Worm (Caenorhabditis elegans) whole organism, young adult: ENCODE measurements around the gene hsp-17.

ENCODE experiments used
- B0019.2 ChIP-seq: fragments of 200-800 bp; sonication (Bioruptor generic); conservative IDR thresholded peaks from 2 replicates; pipeline ENCODE4 v1.3.6; 2022; ENCODE audit warnings: missing genetic modification reagents, missing genetic modification characterization, missing compliant biosample characterization
- B0261.1 ChIP-seq: sonication (generic microtip); optimal IDR thresholded peaks from 2 replicates; lab custom pipeline; 2016; ENCODE audit warnings: mild to moderate bottlenecking, missing genetic modification characterization, moderate library complexity, missing compliant biosample characterization
- C17E4.6 ChIP-seq: fragments of 200-800 bp; sonication (Bioruptor generic); IDR thresholded peaks from 2 replicates; pipeline ENCODE4 v1.3.6; 2022; ENCODE audit warnings: missing genetic modification reagents, missing genetic modification characterization, missing compliant biosample characterization
- D2030.7 ChIP-seq: fragments of 200-800 bp; sonication (Bioruptor generic); IDR thresholded peaks from 2 replicates; pipeline ENCODE4 v1.3.6; 2022; ENCODE audit warnings: missing genetic modification reagents, missing genetic modification characterization, missing compliant biosample characterization
- F10E7.11 ChIP-seq: sonication (generic microtip); optimal IDR thresholded peaks from 2 replicates; lab custom pipeline; 2017; ENCODE audit warnings: mild to moderate bottlenecking, missing genetic modification characterization, moderate library complexity, missing compliant biosample characterization
- F33H1.4 ChIP-seq: fragments of 200-800 bp; sonication (Bioruptor generic); IDR thresholded peaks from 2 replicates; pipeline ENCODE4 v1.3.6; 2022; ENCODE audit warnings: missing genetic modification reagents, missing genetic modification characterization, missing compliant biosample characterization
- F39B2.1 ChIP-seq: fragments of 200-800 bp; sonication (Bioruptor generic); IDR thresholded peaks from 2 replicates; pipeline ENCODE4 v1.3.6; 2022; ENCODE audit warnings: missing genetic modification reagents, missing genetic modification characterization, missing compliant biosample characterization
- F49E8.2 ChIP-seq: sonication (generic microtip); optimal IDR thresholded peaks from 3 replicates; lab custom pipeline; 2017; ENCODE audit warnings: missing genetic modification characterization, mild to moderate bottlenecking, missing compliant biosample characterization, antibody characterized with exemption, moderate library complexity; ENCODE audit not compliant: insufficient read depth
- K11D2.4 ChIP-seq: fragments of 200-800 bp; sonication (Bioruptor generic); IDR thresholded peaks from 2 replicates; pipeline ENCODE4 v1.3.6; 2022; ENCODE audit warnings: missing genetic modification reagents, missing genetic modification characterization, missing compliant biosample characterization
- K12H6.12 ChIP-seq: fragments of 200-800 bp; sonication (Bioruptor generic); optimal IDR thresholded peaks from 2 replicates; lab custom pipeline; 2018; ENCODE audit warnings: mild to moderate bottlenecking, missing genetic modification characterization, missing compliant biosample characterization
- Y53F4B.3 ChIP-seq: fragments of 200-800 bp; sonication (Bioruptor generic); IDR thresholded peaks from 2 replicates; pipeline ENCODE4 v1.3.6; 2022; ENCODE audit warnings: missing genetic modification reagents, missing genetic modification characterization, missing compliant biosample characterization
- Y53G8AR.9 ChIP-seq: fragments of 200-800 bp; sonication (Bioruptor generic); conservative IDR thresholded peaks from 2 replicates; pipeline ENCODE4 v1.3.6; 2022; ENCODE audit warnings: missing genetic modification reagents, missing genetic modification characterization, missing compliant biosample characterization
- Y56A3A.18 ChIP-seq: fragments of 200-800 bp; sonication (Bioruptor generic); IDR thresholded peaks from 2 replicates; pipeline ENCODE4 v1.3.6; 2022; ENCODE audit warnings: missing genetic modification reagents, missing genetic modification characterization, missing compliant biosample characterization
- Y79H2A.3 ChIP-seq: fragments of 200-800 bp; sonication (Bioruptor generic); conservative IDR thresholded peaks from 2 replicates; pipeline ENCODE4 v1.3.6; 2022; ENCODE audit warnings: missing genetic modification reagents, missing genetic modification characterization, missing compliant biosample characterization
- ama-1 ChIP-seq, 3 experiments: fragments of 150-350 bp in 1 of 3; sonication (generic microtip) in 2 of 3; optimal IDR thresholded peaks; 2 replicates each; lab custom pipeline; 2014 to 2018; ENCODE audit warnings: missing biosample characterization in 2 of 3, missing genetic modification characterization in 2 of 3, missing genetic modification reagents in 2 of 3
- atf-7 ChIP-seq: sonication (generic microtip); optimal IDR thresholded peaks from 2 replicates; lab custom pipeline; 2017; ENCODE audit warnings: mild to moderate bottlenecking, missing genetic modification characterization, missing compliant biosample characterization
- cebp-2 ChIP-seq: fragments of 200-800 bp; sonication (Bioruptor generic); IDR thresholded peaks from 2 replicates; pipeline ENCODE4 v1.3.6; 2022; ENCODE audit warnings: missing genetic modification characterization, missing compliant biosample characterization
- ceh-100 ChIP-seq: fragments of 200-800 bp; sonication (Bioruptor generic); IDR thresholded peaks from 2 replicates; pipeline ENCODE4 v1.3.6; 2022; ENCODE audit warnings: missing genetic modification reagents, missing genetic modification characterization, missing compliant biosample characterization
- ceh-40 ChIP-seq: fragments of 200-800 bp; sonication (Bioruptor generic); IDR thresholded peaks from 2 replicates; pipeline ENCODE4 v1.3.6; 2022; ENCODE audit warnings: missing genetic modification characterization, missing compliant biosample characterization
- egl-18 ChIP-seq: fragments of 200-800 bp; sonication (Bioruptor generic); IDR thresholded peaks from 2 replicates; pipeline ENCODE4 v1.3.6; 2022; ENCODE audit warnings: missing genetic modification reagents, missing genetic modification characterization, missing compliant biosample characterization
- egrh-3 ChIP-seq: fragments of 200-800 bp; sonication (Bioruptor generic); IDR thresholded peaks from 2 replicates; pipeline ENCODE4 v1.3.6; 2022; ENCODE audit warnings: missing genetic modification reagents, missing genetic modification characterization, missing compliant biosample characterization
- ekl-4 ChIP-seq: fragments of 200-800 bp; sonication (Bioruptor generic); IDR thresholded peaks from 2 replicates; pipeline ENCODE4 v1.3.6; 2022; ENCODE audit warnings: missing genetic modification reagents, missing genetic modification characterization, missing compliant biosample characterization
- hlh-26 ChIP-seq: fragments of 200-800 bp; sonication (Bioruptor generic); conservative IDR thresholded peaks from 2 replicates; pipeline ENCODE4 v1.3.6; 2022; ENCODE audit warnings: missing genetic modification reagents, missing genetic modification characterization, missing compliant biosample characterization
- hrde-1 ChIP-seq: sonication (generic microtip); optimal IDR thresholded peaks from 2 replicates; lab custom pipeline; 2016; ENCODE audit warnings: missing genetic modification characterization, mild to moderate bottlenecking, missing compliant biosample characterization, moderate library complexity, missing genotype, missing genetic modification reagents, borderline replicate concordance
- hsf-1 ChIP-seq: fragments of 200-800 bp; sonication (Bioruptor generic); IDR thresholded peaks from 2 replicates; pipeline ENCODE4 v1.3.6; 2022; ENCODE audit warnings: missing genetic modification reagents, missing genetic modification characterization, missing compliant biosample characterization
- let-607 ChIP-seq, 2 experiments: fragments of 200-800 bp in 1 of 2; sonication (Bioruptor generic) in 1 of 2; sonication (generic microtip) in 1 of 2; optimal IDR thresholded peaks; 2 replicates each; lab custom pipeline; 2016 to 2018; ENCODE audit warnings: mild to moderate bottlenecking in 2 of 2, missing compliant biosample characterization in 2 of 2, missing genetic modification characterization in 2 of 2, moderate library complexity in 2 of 2, missing genotype in 1 of 2
- lir-1 ChIP-seq: fragments of 200-800 bp; sonication (Bioruptor generic); conservative IDR thresholded peaks from 2 replicates; pipeline ENCODE4 v1.3.6; 2022; ENCODE audit warnings: missing genetic modification reagents, missing genetic modification characterization, missing compliant biosample characterization
- madf-6 ChIP-seq: fragments of 200-800 bp; sonication (Bioruptor generic); IDR thresholded peaks from 2 replicates; pipeline ENCODE4 v1.3.6; 2022; ENCODE audit warnings: missing genetic modification reagents, missing genetic modification characterization, missing compliant biosample characterization
- madf-8 ChIP-seq: fragments of 200-800 bp; sonication (Bioruptor generic); conservative IDR thresholded peaks from 2 replicates; pipeline ENCODE4 v1.3.6; 2022; ENCODE audit warnings: missing genetic modification reagents, missing genetic modification characterization, missing compliant biosample characterization
- mel-28 ChIP-seq: sonication (generic microtip); optimal IDR thresholded peaks from 2 replicates; lab custom pipeline; 2016; ENCODE audit warnings: borderline replicate concordance, mild to moderate bottlenecking, missing genetic modification characterization, missing compliant biosample characterization
- nfya-2 ChIP-seq: fragments of 200-800 bp; sonication (Bioruptor generic); IDR thresholded peaks from 2 replicates; pipeline ENCODE4 v1.3.6; 2022; ENCODE audit warnings: missing genetic modification reagents, missing genetic modification characterization, missing compliant biosample characterization
- nfyb-1 ChIP-seq: fragments of 200-800 bp; sonication (Bioruptor generic); IDR thresholded peaks from 2 replicates; pipeline ENCODE4 v1.3.6; 2022; ENCODE audit warnings: missing genetic modification reagents, missing genetic modification characterization, missing compliant biosample characterization
- nhr-179 ChIP-seq: sonication (generic microtip); optimal IDR thresholded peaks from 2 replicates; lab custom pipeline; 2016; ENCODE audit warnings: mild to moderate bottlenecking, missing genetic modification characterization, missing compliant biosample characterization
- nhr-90 ChIP-seq: sonication (generic microtip); optimal IDR thresholded peaks from 2 replicates; lab custom pipeline; 2016; ENCODE audit warnings: missing genotype, mild to moderate bottlenecking, missing genetic modification characterization, missing compliant biosample characterization
- pbrm-1 ChIP-seq: fragments of 200-800 bp; sonication (Bioruptor generic); IDR thresholded peaks from 2 replicates; pipeline ENCODE4 v1.3.6; 2022; ENCODE audit warnings: missing genetic modification reagents, missing genetic modification characterization, missing compliant biosample characterization
- pha-4 ChIP-seq: fragments of 150-350 bp; sonication (generic microtip); optimal IDR thresholded peaks from 2 replicates; lab custom pipeline; 2014; ENCODE audit warnings: missing biosample characterization, missing genetic modification reagents, missing genetic modification characterization
- rec-8 ChIP-seq, 2 experiments: sonication (generic microtip); optimal IDR thresholded peaks; 2 replicates each; lab custom pipeline; 2016; ENCODE audit warnings: mild to moderate bottlenecking in 2 of 2, missing genetic modification characterization in 2 of 2, missing genetic modification reagents in 2 of 2, missing genotype in 2 of 2, missing biosample characterization in 1 of 2, missing compliant biosample characterization in 1 of 2, moderate library complexity in 1 of 2
- rpc-1 ChIP-seq, 2 experiments: fragments of 150-350 bp in 1 of 2; sonication (generic microtip) in 1 of 2; optimal IDR thresholded peaks; 2 replicates each; lab custom pipeline; 2014 to 2018; ENCODE audit warnings: missing biosample characterization in 1 of 2, missing genetic modification characterization in 1 of 2, missing genetic modification reagents in 1 of 2, missing genotype in 1 of 2
- sdz-38 ChIP-seq: sonication (generic microtip); optimal IDR thresholded peaks from 2 replicates; lab custom pipeline; 2016; ENCODE audit warnings: missing genotype, missing genetic modification characterization, missing compliant biosample characterization
- snpc-1.3 ChIP-seq: sonication (generic microtip); optimal IDR thresholded peaks from 2 replicates; lab custom pipeline; 2017; ENCODE audit warnings: missing genetic modification characterization, mild to moderate bottlenecking, missing compliant biosample characterization, antibody characterized with exemption, moderate library complexity, missing genotype, missing genetic modification reagents; ENCODE audit not compliant: insufficient read depth
- snpc-3.4 ChIP-seq: sonication (generic microtip); optimal IDR thresholded peaks from 2 replicates; lab custom pipeline; 2017; ENCODE audit warnings: missing genetic modification characterization, mild to moderate bottlenecking, missing compliant biosample characterization, antibody characterized with exemption, moderate library complexity, missing genotype, missing genetic modification reagents
- unc-130 ChIP-seq: sonication (generic microtip); optimal IDR thresholded peaks from 2 replicates; lab custom pipeline; 2016; ENCODE audit warnings: missing genetic modification reagents, missing genetic modification characterization, missing compliant biosample characterization
- ztf-18 ChIP-seq: sonication (generic microtip); optimal IDR thresholded peaks from 2 replicates; lab custom pipeline; 2016; ENCODE audit warnings: missing genotype, mild to moderate bottlenecking, missing genetic modification characterization, missing compliant biosample characterization
- ztf-25 ChIP-seq: fragments of 200-800 bp; sonication (Bioruptor generic); IDR thresholded peaks from 2 replicates; pipeline ENCODE4 v1.3.6; 2022; ENCODE audit warnings: missing genetic modification reagents, missing genetic modification characterization, missing compliant biosample characterization

The hsp-17 gene

DNA sequence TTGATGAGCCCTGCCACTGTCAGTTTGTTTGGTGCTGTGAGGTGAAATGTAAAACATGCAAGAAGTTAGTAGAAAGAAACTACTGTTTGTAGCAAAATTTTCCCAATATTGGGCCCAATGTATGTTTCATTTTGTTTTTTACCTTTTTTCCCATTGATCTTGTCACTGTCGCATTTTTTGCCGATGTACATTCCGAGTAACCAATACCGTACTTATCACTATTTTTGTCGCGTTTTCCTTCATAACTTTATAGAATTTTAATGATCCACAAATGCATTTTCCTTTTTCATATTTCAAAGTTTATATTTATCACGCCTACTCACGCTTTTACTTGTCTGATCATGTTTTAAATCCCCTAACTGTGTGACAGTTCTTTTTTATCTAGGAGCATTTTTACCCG lies 28.0 kb downstream of the hsp-17 start (continued):
- TF ChIP-seq rpc-1 (optimal IDR thresholded peaks at IDR 0.05; lab: Kevin White, UChicago) (no peak), rpc-1 (tag; optimal IDR thresholded peaks at IDR 0.05; lab: Kevin White, UChicago) (no peak), nfya-2 (GFP tag; lab: Robert Waterston, UW) (no peak), K11D2.4 (GFP tag; lab: Robert Waterston, UW) (no peak), nhr-90 (no peak), ekl-4 (GFP tag; lab: Robert Waterston, UW) (no peak), hrde-1 (tag; lab: Kevin White, UChicago) (peak; percentile 39), Y56A3A.18 (no peak), egl-18 (GFP tag; lab: Robert Waterston, UW) (no peak), unc-130 (GFP tag; lab: Kevin White, UChicago) (no peak), F39B2.1 (no peak), B0261.1 (tag; lab: Kevin White, UChicago) (no peak), Y79H2A.3 (GFP tag; lab: Robert Waterston, UW) (no peak), hsf-1 (GFP tag; lab: Robert Waterston, UW) (no peak), lir-1 (GFP tag; lab: Robert Waterston, UW) (no peak), pha-4 (tag; lab: Kevin White, UChicago) (no peak), sdz-38 (tag; lab: Kevin White, UChicago) (no peak), B0019.2 (GFP tag; lab: Robert Waterston, UW) (no peak), atf-7 (tag; lab: Kevin White, UChicago) (no peak), pbrm-1 (GFP tag; lab: Robert Waterston, UW) (no peak), ama-1 (optimal IDR thresholded peaks at IDR 0.05; lab: Kevin White, UChicago) (no peak), ama-1 (GFP tag; optimal IDR thresholded peaks at IDR 0.05; lab: Kevin White, UChicago) (no peak)

DNA sequence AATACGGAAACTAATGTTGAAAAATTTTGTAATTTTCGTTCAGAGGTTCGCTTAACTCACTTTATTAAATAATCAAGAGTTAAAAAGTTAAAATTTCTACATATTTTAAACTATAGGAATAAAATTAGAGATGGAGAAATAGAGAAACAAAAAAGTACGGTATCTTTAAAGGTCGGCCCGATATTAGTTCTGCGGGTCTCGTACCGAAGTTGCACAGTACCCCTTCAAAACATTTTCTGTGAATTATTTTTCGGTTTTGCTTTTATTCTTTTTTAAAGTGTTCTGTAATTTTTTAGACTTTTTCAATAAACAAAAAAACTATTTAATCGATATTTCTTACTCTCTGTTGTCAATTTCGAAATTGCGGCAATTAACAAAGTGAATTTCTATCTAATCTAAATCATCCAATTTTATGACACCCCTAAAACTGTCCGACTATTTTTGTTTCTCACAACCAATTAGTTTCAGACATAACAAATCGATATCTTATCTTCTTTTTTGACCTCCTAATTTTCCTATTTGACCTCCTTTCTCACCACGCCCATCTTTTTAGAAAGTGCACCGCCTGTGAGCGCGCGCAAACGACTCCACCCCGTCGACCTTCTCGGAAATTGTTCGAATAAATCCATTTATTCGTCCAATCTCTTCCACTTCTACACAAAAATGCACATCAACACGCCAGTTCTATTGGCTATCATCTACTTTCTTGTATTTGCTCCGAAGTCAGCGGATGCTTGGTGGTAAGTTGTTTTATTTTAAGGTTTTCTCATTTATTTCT lies 30.1 kb downstream of the hsp-17 start, which contains the start of gene mom-2:
TSS of gene mom-2 (plus strand) at position 554 of the 778 bp plus-strand sequence.
- TF ChIP-seq nhr-90 (no peak), pbrm-1 (GFP tag; lab: Robert Waterston, UW) (no peak), F49E8.2 (tag; lab: Kevin White, UChicago) (no peak), nhr-179 (tag; lab: Kevin White, UChicago) (no peak), nfyb-1 (GFP tag; lab: Robert Waterston, UW) (no peak), mel-28 (tag; lab: Kevin White, UChicago) (no peak), Y53G8AR.9 (GFP tag; lab: Robert Waterston, UW) (no peak), madf-8 (GFP tag; lab: Robert Waterston, UW) (peak; percentile 32), F33H1.4 (peak; percentile 86), ceh-40 (GFP tag; lab: Robert Waterston, UW) (no peak), hrde-1 (tag; lab: Kevin White, UChicago) (no peak), ztf-18 (tag; lab: Kevin White, UChicago) (peak; percentile 38), let-607 (tag; optimal IDR thresholded peaks at IDR 0.05; lab: Kevin White, UChicago) (no peak), snpc-3.4 (tag; lab: Kevin White, UChicago) (no peak), ceh-100 (no peak), K12H6.12 (tag; lab: Kevin White, UChicago) (no peak), sdz-38 (tag; lab: Kevin White, UChicago) (no peak), Y53F4B.3 (no peak), snpc-1.3 (tag; lab: Kevin White, UChicago) (peak; percentile 4), C17E4.6 (no peak), egrh-3 (GFP tag; lab: Robert Waterston, UW) (no peak), hlh-26 (GFP tag; lab: Robert Waterston, UW) (no peak), rpc-1 (optimal IDR thresholded peaks at IDR 0.05; lab: Kevin White, UChicago) (no peak), rpc-1 (tag; optimal IDR thresholded peaks at IDR 0.05; lab: Kevin White, UChicago) (no peak), ztf-25 (GFP tag; lab: Robert Waterston, UW) (no peak), madf-6 (GFP tag; lab: Robert Waterston, UW) (peak; percentile 79), F10E7.11 (no peak), cebp-2 (no peak), D2030.7 (GFP tag; lab: Robert Waterston, UW) (peak; percentile 29; the same call in 1 of the 2 replicates), rec-8 (tag; optimal IDR thresholded peaks at IDR 0.05; lab: Kevin White, UChicago) (no peak)
